Fruit fly (Drosophila melanogaster) whole organism, adult: ENCODE measurements around the gene CG42305.
A peak's percentile ranks its signal among the peaks of the same experiment; 100 is the strongest.

ENCODE experiments used
- CG12768 ChIP-seq: fragments of 200-800 bp; sonication (Bioruptor generic); optimal IDR thresholded peaks from 2 replicates; lab custom pipeline; 2017; ENCODE audit warnings: missing biosample characterization, missing genetic modification characterization, mild to moderate bottlenecking, moderate library complexity, missing genetic modification reagents
- CG1620 ChIP-seq: fragments of 200-800 bp; sonication (Bioruptor generic); optimal IDR thresholded peaks from 2 replicates; lab custom pipeline; 2016; ENCODE audit warnings: missing biosample characterization, missing genetic modification characterization
- CG5204 ChIP-seq: fragments of 200-800 bp; sonication (Bioruptor generic); optimal IDR thresholded peaks from 2 replicates; lab custom pipeline; 2016; ENCODE audit warnings: missing biosample characterization, missing genetic modification characterization
- Clk ChIP-seq: fragments of 200-800 bp; sonication (Bioruptor generic); optimal IDR thresholded peaks from 2 replicates; lab custom pipeline; 2017; ENCODE audit warnings: missing biosample characterization, missing genetic modification characterization
- Hr96 ChIP-seq: fragments of 200-800 bp; sonication (Bioruptor generic); optimal IDR thresholded peaks from 2 replicates; lab custom pipeline; 2016; ENCODE audit warnings: missing biosample characterization, missing genetic modification characterization
- bab1 ChIP-seq: fragments of 200-800 bp; sonication (Bioruptor generic); optimal IDR thresholded peaks from 3 replicates; lab custom pipeline; 2019; ENCODE audit warnings: missing biosample characterization, mild to moderate bottlenecking, missing genetic modification characterization, moderate library complexity
- cic ChIP-seq: fragments of 200-800 bp; sonication (Bioruptor generic); optimal IDR thresholded peaks from 2 replicates; lab custom pipeline; 2017; ENCODE audit warnings: missing biosample characterization, mild to moderate bottlenecking, missing genetic modification characterization, moderate library complexity
- kay ChIP-seq: fragments of 200-800 bp; sonication (Bioruptor generic); peaks from one replicate; lab custom pipeline; 2016; ENCODE audit warnings: missing biosample characterization, missing genetic modification characterization, borderline replicate concordance
- ovo ChIP-seq: fragments of 200-800 bp; sonication (Bioruptor generic); optimal IDR thresholded peaks from 2 replicates; lab custom pipeline; 2016; ENCODE audit warnings: missing biosample characterization, missing genetic modification characterization
- pad ChIP-seq: fragments of 200-800 bp; sonication (Bioruptor generic); optimal IDR thresholded peaks from 3 replicates; lab custom pipeline; 2017; ENCODE audit warnings: missing biosample characterization, missing genetic modification characterization, mild to moderate bottlenecking, moderate library complexity, missing genetic modification reagents
- tj ChIP-seq: fragments of 200-800 bp; sonication (Bioruptor generic); optimal IDR thresholded peaks from 3 replicates; lab custom pipeline; 2017; ENCODE audit warnings: missing biosample characterization, mild to moderate bottlenecking, missing genetic modification characterization, moderate library complexity

DNA sequence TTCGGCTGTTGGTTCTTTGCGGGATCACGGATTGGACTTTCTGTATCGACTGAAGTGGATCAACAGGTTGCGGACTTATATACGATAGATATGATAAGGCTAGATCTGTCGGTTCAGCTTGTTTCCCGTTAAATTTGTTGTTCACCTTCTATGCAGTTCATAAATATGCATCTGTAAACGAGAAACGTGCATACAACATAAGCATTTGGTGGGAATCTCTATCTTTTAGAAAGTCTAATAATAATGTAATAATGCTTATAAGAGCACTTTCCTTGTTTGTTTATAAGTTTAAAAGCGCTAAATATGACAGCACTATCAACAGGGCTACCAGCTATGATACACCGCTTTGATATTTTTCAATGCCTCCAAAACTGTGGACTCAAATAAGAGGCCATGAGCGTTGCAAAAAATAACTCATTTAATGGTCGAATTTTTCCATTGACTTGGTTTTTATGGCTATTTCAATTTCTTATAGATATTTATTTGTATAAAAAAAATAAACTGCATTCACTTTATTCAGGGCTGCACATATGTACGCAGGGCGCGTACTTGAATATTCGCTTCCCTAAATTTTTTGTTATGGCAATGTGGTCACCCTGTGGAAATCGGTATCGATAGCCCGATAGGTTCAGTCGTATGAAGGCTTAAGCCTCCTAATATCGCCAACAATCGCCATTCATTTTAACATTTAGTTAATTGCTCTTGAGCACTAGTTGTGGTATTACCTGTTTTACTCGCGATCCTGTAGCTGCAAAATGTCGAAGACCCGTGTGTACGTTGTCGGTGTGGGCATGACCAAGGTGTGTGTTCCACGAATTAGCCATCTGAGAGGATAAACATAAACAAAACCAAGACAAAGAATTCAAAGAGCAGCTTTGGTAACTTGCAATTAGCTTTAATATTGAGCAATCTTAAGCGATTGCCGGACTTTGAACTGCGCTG is 18.4 kb downstream of the CG42305 start, which contains the start of the genes CG17597 and ScpX:
- TF ChIP-seq bab1 (peak; percentile 46), cic (no peak), CG5204 (GFP tag; lab: Kevin White, UChicago) (peak; percentile 76), Hr96 (GFP tag; lab: Kevin White, UChicago) (peak; percentile 59), ovo (GFP tag; lab: Kevin White, UChicago) (peak; percentile 6), kay (GFP tag; lab: Kevin White, UChicago) (no peak), pad (GFP tag; lab: Kevin White, UChicago) (peak; percentile 17), Clk (peak; percentile 42), CG12768 (GFP tag; lab: Kevin White, UChicago) (peak; percentile 42), tj (peak; percentile 25), CG1620 (GFP tag; lab: Kevin White, UChicago) (peak; percentile 62)
